Worm (Caenorhabditis elegans): ENCODE results near the gene fbxb-49.

fbxb-49 gene

ce11 chrII:1571032-1571431 is 2.7 kb downstream of the fbxb-49 start, which contains the start of gene fbxb-46:
Gene fbxb-46 (minus strand): TSS chrII:1571132.
- TF ChIP-seq B0310.2 (tag; optimal IDR thresholded peaks at IDR 0.05) (no peak), tbx-11 (GFP tag; IDR thresholded peaks at IDR 0.05) (no peak), ceh-13 (GFP tag; optimal IDR thresholded peaks at IDR 0.05) (no peak)

ce11 chrII:1576030-1576429 is 7.7 kb downstream of the fbxb-49 start, which contains the start of gene K05F6.10:
Gene K05F6.10 (minus strand): TSS chrII:1576130.
- TF ChIP-seq aly-1 (tag; optimal IDR thresholded peaks at IDR 0.05): no peak
- TF ChIP-seq hnd-1 (tag; optimal IDR thresholded peaks at IDR 0.05): no peak
- no peak for TF ChIP-seq hmg-4 (GFP tag; optimal IDR thresholded peaks at IDR 0.05)
- TF ChIP-seq pes-1 (GFP tag; IDR thresholded peaks at IDR 0.05): no peak
- no peak for TF ChIP-seq ets-7 (tag; optimal IDR thresholded peaks at IDR 0.05)
- TF ChIP-seq ceh-36 (tag; optimal IDR thresholded peaks at IDR 0.05): no peak
- TF ChIP-seq tra-4 (tag; optimal IDR thresholded peaks at IDR 0.05): no peak
- no peak for TF ChIP-seq hmbx-1 (tag; optimal IDR thresholded peaks at IDR 0.05)
- no peak for TF ChIP-seq tbx-11 (GFP tag; IDR thresholded peaks at IDR 0.05)
- no peak for TF ChIP-seq tbx-37 (GFP tag; conservative IDR thresholded peaks at IDR 0.05)
- TF ChIP-seq ceh-13 (GFP tag; optimal IDR thresholded peaks at IDR 0.05): no peak
- TF ChIP-seq B0310.2 (tag; optimal IDR thresholded peaks at IDR 0.05): no peak
- TF ChIP-seq ama-1 (optimal IDR thresholded peaks at IDR 0.05): no peak
- no peak for TF ChIP-seq sea-1 (GFP tag; conservative IDR thresholded peaks at IDR 0.05)
- TF ChIP-seq flt-1 (GFP tag; IDR thresholded peaks at IDR 0.05): no peak

ce11 chrII:1576772-1577171 is 8.5 kb downstream of the fbxb-49 start:
- TF ChIP-seq B0310.2 (tag; optimal IDR thresholded peaks at IDR 0.05): no peak
- TF ChIP-seq F13C5.2 (tag; optimal IDR thresholded peaks at IDR 0.05): no peak
- TF ChIP-seq scrt-1 (GFP tag; IDR thresholded peaks at IDR 0.05): no peak

- no peak for TF ChIP-seq scrt-1 (GFP tag; IDR thresholded peaks at IDR 0.05)
- TF ChIP-seq ceh-13 (GFP tag; optimal IDR thresholded peaks at IDR 0.05): no peak
- no peak for TF ChIP-seq ama-1 (optimal IDR thresholded peaks at IDR 0.05)
- TF ChIP-seq flt-1 (GFP tag; IDR thresholded peaks at IDR 0.05): no peak
- no peak for TF ChIP-seq F13C5.2 (tag; optimal IDR thresholded peaks at IDR 0.05)
- TF ChIP-seq hnd-1 (tag; optimal IDR thresholded peaks at IDR 0.05): no peak
- no peak for TF ChIP-seq pes-1 (GFP tag; IDR thresholded peaks at IDR 0.05)
- no peak for TF ChIP-seq ets-7 (tag; optimal IDR thresholded peaks at IDR 0.05)
- TF ChIP-seq sea-1 (GFP tag; conservative IDR thresholded peaks at IDR 0.05): no peak
- TF ChIP-seq tbx-37 (GFP tag; conservative IDR thresholded peaks at IDR 0.05): no peak
- no peak for TF ChIP-seq B0310.2 (tag; optimal IDR thresholded peaks at IDR 0.05)
- TF ChIP-seq aly-1 (tag; optimal IDR thresholded peaks at IDR 0.05): no peak
- TF ChIP-seq hmg-4 (GFP tag; optimal IDR thresholded peaks at IDR 0.05): no peak
- no peak for TF ChIP-seq tra-4 (tag; optimal IDR thresholded peaks at IDR 0.05)
Observed at ce11 chrII:1579886-1580285, 11.6 kb downstream of the fbxb-49 start, which contains the start of gene math-38. Gene math-38 (minus strand): TSS chrII:1579986.

ce11 chrII:1584140-1584539 is 15.8 kb downstream of the fbxb-49 start, which contains the start of gene clec-21:
Gene clec-21 (minus strand): TSS chrII:1584240.
- TF ChIP-seq tbx-11 (GFP tag; IDR thresholded peaks at IDR 0.05): no peak
- TF ChIP-seq aly-1 (tag; optimal IDR thresholded peaks at IDR 0.05): no peak
- TF ChIP-seq ama-1 (optimal IDR thresholded peaks at IDR 0.05): no peak
- no peak for TF ChIP-seq hnd-1 (tag; optimal IDR thresholded peaks at IDR 0.05)
- no peak for TF ChIP-seq F13C5.2 (tag; optimal IDR thresholded peaks at IDR 0.05)
- TF ChIP-seq pes-1 (GFP tag; IDR thresholded peaks at IDR 0.05): no peak
- no peak for TF ChIP-seq tra-4 (tag; optimal IDR thresholded peaks at IDR 0.05)
- no peak for TF ChIP-seq ceh-13 (GFP tag; optimal IDR thresholded peaks at IDR 0.05)
- no peak for TF ChIP-seq hmbx-1 (tag; optimal IDR thresholded peaks at IDR 0.05)
- no peak for TF ChIP-seq B0310.2 (tag; optimal IDR thresholded peaks at IDR 0.05)
- no peak for TF ChIP-seq tbx-37 (GFP tag; conservative IDR thresholded peaks at IDR 0.05)
- TF ChIP-seq ceh-36 (tag; optimal IDR thresholded peaks at IDR 0.05): no peak
- no peak for TF ChIP-seq ets-7 (tag; optimal IDR thresholded peaks at IDR 0.05)
- no peak for TF ChIP-seq sea-1 (GFP tag; conservative IDR thresholded peaks at IDR 0.05)
- TF ChIP-seq flt-1 (GFP tag; IDR thresholded peaks at IDR 0.05): no peak
- no peak for TF ChIP-seq scrt-1 (GFP tag; IDR thresholded peaks at IDR 0.05)
- TF ChIP-seq hmg-4 (GFP tag; optimal IDR thresholded peaks at IDR 0.05): no peak

ce11 chrII:1586305-1586704 is 18.0 kb downstream of the fbxb-49 start, which contains the start of gene T07H3.8:
Gene T07H3.8 (plus strand): TSS chrII:1586605.
- TF ChIP-seq tbx-11 (GFP tag; IDR thresholded peaks at IDR 0.05) (no peak), hmg-4 (GFP tag; optimal IDR thresholded peaks at IDR 0.05) (no peak), flt-1 (GFP tag; IDR thresholded peaks at IDR 0.05) (no peak), ets-7 (tag; optimal IDR thresholded peaks at IDR 0.05) (no peak), ceh-13 (GFP tag; optimal IDR thresholded peaks at IDR 0.05) (no peak), hmbx-1 (tag; optimal IDR thresholded peaks at IDR 0.05) (no peak), hnd-1 (tag; optimal IDR thresholded peaks at IDR 0.05) (no peak), scrt-1 (GFP tag; IDR thresholded peaks at IDR 0.05) (no peak), sea-1 (GFP tag; conservative IDR thresholded peaks at IDR 0.05) (no peak), ceh-36 (tag; optimal IDR thresholded peaks at IDR 0.05) (no peak), ama-1 (optimal IDR thresholded peaks at IDR 0.05) (no peak), pes-1 (GFP tag; IDR thresholded peaks at IDR 0.05) (no peak), aly-1 (tag; optimal IDR thresholded peaks at IDR 0.05) (no peak), F13C5.2 (tag; optimal IDR thresholded peaks at IDR 0.05) (no peak), tbx-37 (GFP tag; conservative IDR thresholded peaks at IDR 0.05) (no peak), tra-4 (tag; optimal IDR thresholded peaks at IDR 0.05) (no peak)

ce11 chrII:1589845-1590244 is 21.5 kb downstream of the fbxb-49 start, which contains the start of gene T07H3.7:
Gene T07H3.7 (minus strand): TSS chrII:1589945.
- TF ChIP-seq scrt-1 (GFP tag; IDR thresholded peaks at IDR 0.05) (no peak), tbx-37 (GFP tag; conservative IDR thresholded peaks at IDR 0.05) (no peak), B0310.2 (tag; optimal IDR thresholded peaks at IDR 0.05) (no peak), hnd-1 (tag; optimal IDR thresholded peaks at IDR 0.05) (no peak), ceh-13 (GFP tag; optimal IDR thresholded peaks at IDR 0.05) (no peak), ets-7 (tag; optimal IDR thresholded peaks at IDR 0.05) (no peak), ama-1 (optimal IDR thresholded peaks at IDR 0.05) (no peak), F13C5.2 (tag; optimal IDR thresholded peaks at IDR 0.05) (no peak), tra-4 (tag; optimal IDR thresholded peaks at IDR 0.05) (no peak), hmg-4 (GFP tag; optimal IDR thresholded peaks at IDR 0.05) (no peak), tbx-11 (GFP tag; IDR thresholded peaks at IDR 0.05) (no peak), sea-1 (GFP tag; conservative IDR thresholded peaks at IDR 0.05) (no peak), ceh-36 (tag; optimal IDR thresholded peaks at IDR 0.05) (no peak), hmbx-1 (tag; optimal IDR thresholded peaks at IDR 0.05) (no peak), flt-1 (GFP tag; IDR thresholded peaks at IDR 0.05) (no peak), aly-1 (tag; optimal IDR thresholded peaks at IDR 0.05) (no peak), pes-1 (GFP tag; IDR thresholded peaks at IDR 0.05) (no peak)
